Worm (Caenorhabditis elegans) whole organism, L2 larva: Measurements from ENCODE around the gene M02D8.3.
A peak's percentile ranks its signal among the peaks of the same experiment; 100 is the strongest.

Source experiments
- C34F6.9 ChIP-seq: fragments of 150-350 bp; optimal IDR thresholded peaks from 2 replicates; lab custom pipeline; 2014; ENCODE audit warnings: missing biosample characterization, missing genetic modification characterization
- F13H6.1 ChIP-seq: sonication (generic microtip); optimal IDR thresholded peaks from 2 replicates; lab custom pipeline; 2016; ENCODE audit warnings: missing genetic modification characterization, missing compliant biosample characterization
- Y55F3AM.14 ChIP-seq: fragments of 200-800 bp; sonication (Bioruptor generic); optimal IDR thresholded peaks from 2 replicates; lab custom pipeline; 2018; ENCODE audit warnings: mild to moderate bottlenecking, missing genetic modification characterization, missing compliant biosample characterization
- ZK546.5 ChIP-seq: sonication (generic microtip); optimal IDR thresholded peaks from 2 replicates; lab custom pipeline; 2017; ENCODE audit warnings: missing biosample characterization, missing genetic modification characterization
- alr-1 ChIP-seq: fragments of 150-350 bp; optimal IDR thresholded peaks from 2 replicates; lab custom pipeline; 2014; ENCODE audit warnings: missing biosample characterization, missing genetic modification characterization
- ama-1 ChIP-seq: fragments of 150-350 bp; optimal IDR thresholded peaks from 2 replicates; lab custom pipeline; 2018; ENCODE audit warnings: inconsistent platforms
- blmp-1 ChIP-seq: sonication (generic microtip); optimal IDR thresholded peaks from 2 replicates; lab custom pipeline; 2017; ENCODE audit warnings: missing genetic modification characterization, mild to moderate bottlenecking, missing compliant biosample characterization, antibody characterized with exemption, moderate library complexity; ENCODE audit not compliant: insufficient read depth
- ceh-16 ChIP-seq: fragments of 150-350 bp; optimal IDR thresholded peaks from 2 replicates; lab custom pipeline; 2014; ENCODE audit warnings: missing biosample characterization, missing genetic modification characterization
- ceh-82 ChIP-seq: fragments of 150-350 bp; optimal IDR thresholded peaks from 2 replicates; lab custom pipeline; 2014; ENCODE audit warnings: missing biosample characterization, missing genetic modification characterization
- crh-2 ChIP-seq: sonication (generic microtip); optimal IDR thresholded peaks from 2 replicates; lab custom pipeline; 2017; ENCODE audit warnings: missing biosample characterization, missing genetic modification characterization
- dmd-4 ChIP-seq: sonication (generic microtip); optimal IDR thresholded peaks from 2 replicates; lab custom pipeline; 2017; ENCODE audit warnings: missing biosample characterization, missing genetic modification characterization
- egl-27 ChIP-seq: sonication (generic microtip); optimal IDR thresholded peaks from 3 replicates; lab custom pipeline; 2017; ENCODE audit warnings: missing biosample characterization, missing genetic modification reagents, missing genetic modification characterization
- elt-1 ChIP-seq: fragments of 150-350 bp; optimal IDR thresholded peaks from 2 replicates; lab custom pipeline; 2014; ENCODE audit warnings: missing biosample characterization, missing genetic modification characterization
- elt-3 ChIP-seq: sonication (generic microtip); optimal IDR thresholded peaks from 2 replicates; lab custom pipeline; 2017; ENCODE audit warnings: missing biosample characterization, missing genetic modification characterization
- lin-39 ChIP-seq: fragments of 150-350 bp; optimal IDR thresholded peaks from 2 replicates; lab custom pipeline; 2014; ENCODE audit warnings: missing biosample characterization, missing genetic modification reagents, missing genetic modification characterization
- lsy-2 ChIP-seq, 2 experiments: fragments of 150-350 bp in 1 of 2; sonication (generic microtip) in 1 of 2; optimal IDR thresholded peaks; 2 replicates each; lab custom pipeline; 2014 to 2017; ENCODE audit warnings: missing biosample characterization in 2 of 2, missing genetic modification characterization in 2 of 2
- mab-5 ChIP-seq: fragments of 150-350 bp; optimal IDR thresholded peaks from 2 replicates; lab custom pipeline; 2014; ENCODE audit warnings: missing biosample characterization, missing genetic modification characterization
- mdl-1 ChIP-seq, 2 experiments: fragments of 150-350 bp in 1 of 2; sonication (generic microtip) in 1 of 2; optimal IDR thresholded peaks; 2 replicates each; lab custom pipeline; 2017; ENCODE audit warnings: missing biosample characterization in 2 of 2, missing genetic modification characterization in 2 of 2
- nhr-10 ChIP-seq: sonication (generic microtip); optimal IDR thresholded peaks from 2 replicates; lab custom pipeline; 2017; ENCODE audit warnings: missing biosample characterization, missing genetic modification characterization
- nhr-11 ChIP-seq: fragments of 150-350 bp; optimal IDR thresholded peaks from 2 replicates; lab custom pipeline; 2014; ENCODE audit warnings: missing biosample characterization, missing genetic modification characterization
- nhr-12 ChIP-seq: fragments of 150-350 bp; optimal IDR thresholded peaks from 2 replicates; lab custom pipeline; 2014; ENCODE audit warnings: missing biosample characterization, missing genetic modification characterization
- nhr-129 ChIP-seq: fragments of 150-350 bp; optimal IDR thresholded peaks from 2 replicates; lab custom pipeline; 2014; ENCODE audit warnings: missing biosample characterization, missing genetic modification characterization
- nhr-23 ChIP-seq: fragments of 150-350 bp; optimal IDR thresholded peaks from 2 replicates; lab custom pipeline; 2014; ENCODE audit warnings: missing biosample characterization, missing genetic modification reagents, missing genetic modification characterization
- nhr-237 ChIP-seq: fragments of 150-350 bp; optimal IDR thresholded peaks from 2 replicates; lab custom pipeline; 2014; ENCODE audit warnings: missing biosample characterization, missing genetic modification characterization
- nhr-25 ChIP-seq: fragments of 150-350 bp; sonication (generic microtip); optimal IDR thresholded peaks from 3 replicates; lab custom pipeline; 2014; ENCODE audit warnings: missing biosample characterization, missing genetic modification characterization
- nhr-77 ChIP-seq: fragments of 150-350 bp; optimal IDR thresholded peaks from 2 replicates; lab custom pipeline; 2014; ENCODE audit warnings: missing biosample characterization, missing genetic modification characterization
- peb-1 ChIP-seq: fragments of 150-350 bp; optimal IDR thresholded peaks from 2 replicates; lab custom pipeline; 2014; ENCODE audit warnings: missing biosample characterization, missing genetic modification characterization
- sem-4 ChIP-seq: fragments of 150-350 bp; optimal IDR thresholded peaks from 2 replicates; lab custom pipeline; 2014; ENCODE audit warnings: missing biosample characterization, missing genetic modification reagents, missing genetic modification characterization
- skn-1 ChIP-seq: sonication (generic microtip); optimal IDR thresholded peaks from 2 replicates; lab custom pipeline; 2017; ENCODE audit warnings: missing biosample characterization, missing genetic modification characterization
- sma-9 ChIP-seq, 2 experiments: fragments of 150-350 bp in 1 of 2; sonication (generic microtip) in 1 of 2; optimal IDR thresholded peaks; 2 replicates each; lab custom pipeline; 2014 to 2016; ENCODE audit warnings: missing genetic modification characterization in 2 of 2, mild to moderate bottlenecking in 1 of 2, missing biosample characterization in 1 of 2, missing compliant biosample characterization in 1 of 2, missing genetic modification reagents in 1 of 2, moderate library complexity in 1 of 2
- unc-39 ChIP-seq: fragments of 150-350 bp; optimal IDR thresholded peaks from 2 replicates; lab custom pipeline; 2014; ENCODE audit warnings: missing biosample characterization, missing genetic modification characterization
- zag-1 ChIP-seq: fragments of 150-350 bp; optimal IDR thresholded peaks from 2 replicates; lab custom pipeline; 2014; ENCODE audit warnings: missing biosample characterization, missing genetic modification characterization

Gene M02D8.3

DNA sequence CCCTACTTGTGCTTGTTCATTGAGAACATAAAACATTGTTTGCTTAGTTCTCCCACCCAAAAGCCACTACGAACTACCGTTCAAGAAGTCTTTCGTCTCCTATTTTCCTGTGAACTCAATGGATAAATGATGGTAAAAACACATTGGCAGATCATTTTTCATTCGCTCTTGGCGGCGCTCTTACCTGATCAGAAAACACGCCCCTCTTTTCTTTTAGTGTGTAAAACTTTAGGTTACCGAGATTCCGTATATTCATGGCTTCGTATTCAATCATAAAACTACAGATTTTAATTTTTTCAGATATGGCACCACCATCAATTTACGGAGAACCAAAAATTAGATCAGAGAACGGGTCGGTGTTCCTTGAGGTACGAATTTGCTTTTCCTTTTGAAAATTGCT lies 26.8 kb upstream of the M02D8.3 start, which contains the start of gene zig-12:
TSS of gene zig-12 (plus strand) at position 301 of the 400 bp plus-strand sequence.
- no peak for TF ChIP-seq nhr-77
- no peak for TF ChIP-seq ZK546.5 (tag; lab: Kevin White, UChicago)
- no peak for TF ChIP-seq crh-2 (tag; lab: Kevin White, UChicago)
- TF ChIP-seq skn-1, result no peak
- TF ChIP-seq nhr-237 (tag; lab: Kevin White, UChicago), result no peak
- no peak for TF ChIP-seq nhr-25 (tag; lab: Kevin White, UChicago)
- TF ChIP-seq nhr-12 (tag; lab: Kevin White, UChicago), result no peak
- no peak for TF ChIP-seq sem-4 (tag; lab: Kevin White, UChicago)
- no peak for TF ChIP-seq peb-1 (tag; lab: Kevin White, UChicago)
- TF ChIP-seq alr-1 (tag; lab: Kevin White, UChicago), result no peak
- TF ChIP-seq nhr-11 (tag; lab: Kevin White, UChicago), result no peak
- no peak for TF ChIP-seq unc-39 (tag; lab: Kevin White, UChicago)
- no peak for TF ChIP-seq elt-3 (tag; lab: Kevin White, UChicago)
- TF ChIP-seq blmp-1, result no peak
- TF ChIP-seq dmd-4 (tag; lab: Kevin White, UChicago), result no peak
- no peak for TF ChIP-seq sma-9 (GFP tag; optimal IDR thresholded peaks at IDR 0.05; lab: Kevin White, UChicago)
- no peak for TF ChIP-seq sma-9 (tag; optimal IDR thresholded peaks at IDR 0.05; lab: Kevin White, UChicago)
- no peak for TF ChIP-seq ceh-16
- TF ChIP-seq Y55F3AM.14 (GFP tag; lab: Kevin White, UChicago), result no peak
- TF ChIP-seq nhr-23 (tag; lab: Kevin White, UChicago), result no peak
- TF ChIP-seq ama-1 (lab: Kevin White, UChicago), result no peak

DNA sequence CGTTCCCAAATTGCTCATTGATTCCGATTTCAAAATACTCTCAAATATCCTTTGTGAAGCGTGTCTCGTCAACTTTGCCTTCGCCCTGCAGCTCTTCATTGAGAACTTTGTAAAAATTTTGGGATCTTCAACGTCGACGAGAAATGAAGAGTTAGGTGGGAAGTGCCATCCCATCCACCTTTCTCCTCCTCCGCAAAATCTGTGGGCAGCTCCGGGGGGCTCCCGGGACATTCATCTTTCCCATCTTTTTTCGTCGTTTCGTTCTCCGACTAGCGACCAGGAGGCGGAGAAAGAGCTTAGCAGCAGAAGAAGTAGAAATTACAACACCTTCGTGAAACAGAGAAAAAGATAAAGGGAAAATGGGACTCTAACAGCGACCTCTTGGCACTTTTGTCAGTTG lies 26.1 kb upstream of the M02D8.3 start:
- TF ChIP-seq F13H6.1 (tag; lab: Kevin White, UChicago) (peak; percentile 59), sma-9 (GFP tag; optimal IDR thresholded peaks at IDR 0.05; lab: Kevin White, UChicago) (peak; percentile 39), sma-9 (tag; optimal IDR thresholded peaks at IDR 0.05; lab: Kevin White, UChicago) (no peak), nhr-10 (tag; lab: Kevin White, UChicago) (no peak), nhr-129 (tag; lab: Kevin White, UChicago) (peak; percentile 2), nhr-12 (tag; lab: Kevin White, UChicago) (no peak)

DNA sequence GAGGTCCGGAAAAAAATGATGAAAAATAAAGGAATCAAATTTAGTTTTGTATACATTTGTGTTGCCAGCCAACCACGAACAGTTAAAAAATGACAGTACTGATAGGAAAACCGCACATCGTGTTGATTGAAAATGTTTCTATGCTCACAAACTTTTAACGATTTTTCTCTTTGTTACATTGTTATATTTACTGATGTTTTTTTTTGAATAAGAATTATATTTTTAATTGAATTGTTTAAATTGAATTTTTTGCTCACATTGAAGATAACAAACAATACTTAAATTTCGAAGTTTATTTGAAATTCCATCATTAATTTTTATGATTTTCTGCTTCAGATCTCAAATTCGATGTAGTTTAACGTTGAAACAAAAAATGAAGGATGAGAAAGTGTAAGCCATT lies 24.7 kb upstream of the M02D8.3 start, which contains the start of gene M02D8.5:
TSS of gene M02D8.5 (minus strand) at position 101 of the 400 bp plus-strand sequence.
- TF ChIP-seq dmd-4 (tag; lab: Kevin White, UChicago) (no peak), egl-27 (tag; lab: Kevin White, UChicago) (no peak), sma-9 (GFP tag; optimal IDR thresholded peaks at IDR 0.05; lab: Kevin White, UChicago) (no peak), sma-9 (tag; optimal IDR thresholded peaks at IDR 0.05; lab: Kevin White, UChicago) (no peak), elt-1 (tag; lab: Kevin White, UChicago) (no peak), C34F6.9 (tag; lab: Kevin White, UChicago) (no peak), blmp-1 (no peak), mab-5 (tag; lab: Kevin White, UChicago) (no peak), nhr-11 (tag; lab: Kevin White, UChicago) (no peak), zag-1 (tag; lab: Kevin White, UChicago) (no peak), mdl-1 (tag; optimal IDR thresholded peaks at IDR 0.05; lab: Kevin White, UChicago) (no peak), F13H6.1 (tag; lab: Kevin White, UChicago) (no peak), ceh-82 (tag; lab: Kevin White, UChicago) (no peak), sem-4 (tag; lab: Kevin White, UChicago) (no peak), lin-39 (tag; lab: Kevin White, UChicago) (no peak)

DNA sequence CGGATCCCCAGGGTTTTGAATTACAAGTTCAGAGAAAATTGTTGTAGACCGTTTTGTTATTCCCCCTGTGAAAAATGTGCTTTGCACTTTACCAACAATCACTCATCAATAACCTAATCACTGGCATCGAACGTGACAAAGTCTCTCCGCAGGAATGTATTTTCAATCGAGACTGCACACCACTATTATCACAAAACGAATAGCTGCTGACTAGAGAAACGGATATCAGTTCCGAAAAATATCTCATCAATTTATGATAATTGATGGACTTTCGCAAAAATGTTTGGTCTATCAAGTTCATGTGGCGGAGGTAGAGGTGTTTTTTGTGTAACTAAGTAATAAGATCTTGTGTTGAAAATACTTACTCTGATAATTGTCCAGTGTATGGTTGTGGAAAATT lies 24.2 kb upstream of the M02D8.3 start:
- TF ChIP-seq ceh-16 (no peak), sma-9 (GFP tag; optimal IDR thresholded peaks at IDR 0.05; lab: Kevin White, UChicago) (peak; percentile 63), sma-9 (tag; optimal IDR thresholded peaks at IDR 0.05; lab: Kevin White, UChicago) (no peak), mab-5 (tag; lab: Kevin White, UChicago) (peak; percentile 57), crh-2 (tag; lab: Kevin White, UChicago) (peak; percentile 11), ceh-82 (tag; lab: Kevin White, UChicago) (no peak), F13H6.1 (tag; lab: Kevin White, UChicago) (peak; percentile 20), lsy-2 (tag; optimal IDR thresholded peaks at IDR 0.05; lab: Kevin White, UChicago) (peak in 1 of 2 experiments; percentile 6)

DNA sequence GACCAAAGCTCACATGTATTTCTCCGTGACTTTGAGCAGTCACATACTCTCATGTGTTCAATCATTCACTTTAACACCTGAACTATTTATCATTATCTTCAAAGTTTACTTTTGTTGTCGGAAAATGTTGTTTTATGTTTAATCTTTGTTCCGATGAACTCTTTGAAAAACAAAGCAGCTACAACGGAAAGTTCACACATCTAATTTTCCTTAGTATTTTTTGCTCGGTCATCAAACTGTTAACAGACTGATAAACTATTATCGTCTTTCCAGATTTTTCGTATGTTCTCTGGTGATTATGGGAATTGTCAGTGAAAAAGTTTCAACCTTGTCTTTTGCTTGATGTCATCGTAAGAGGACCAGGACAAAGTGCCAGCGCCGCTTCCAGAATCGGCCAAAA lies 19.2 kb upstream of the M02D8.3 start:
- TF ChIP-seq ama-1 (lab: Kevin White, UChicago), result no peak
- TF ChIP-seq mdl-1 (tag; optimal IDR thresholded peaks at IDR 0.05; lab: Kevin White, UChicago), result no peak
- TF ChIP-seq sma-9 (GFP tag; optimal IDR thresholded peaks at IDR 0.05; lab: Kevin White, UChicago), result peak; percentile 51
- TF ChIP-seq sma-9 (tag; optimal IDR thresholded peaks at IDR 0.05; lab: Kevin White, UChicago), result no peak
- no peak for TF ChIP-seq nhr-23 (tag; lab: Kevin White, UChicago)
- peak; percentile 5 for TF ChIP-seq crh-2 (tag; lab: Kevin White, UChicago)
